Fruit fly (Drosophila melanogaster) whole organism, embryonic: ENCODE data around the gene CG11263.

Experiments used
- Atf6 ChIP-seq: fragments of 200-800 bp; sonication (Bioruptor generic); IDR thresholded peaks from 2 replicates; pipeline ENCODE4 v1.3.6; 2022; ENCODE audit warnings: missing biosample characterization, missing genetic modification characterization
- CG11085 ChIP-seq: fragments of 200-800 bp; sonication (Bioruptor generic); IDR thresholded peaks from 2 replicates; pipeline ENCODE4 v1.3.6; 2022; ENCODE audit warnings: missing biosample characterization, missing genetic modification characterization
- CG11723 ChIP-seq: fragments of 200-800 bp; sonication (Bioruptor generic); optimal IDR thresholded peaks from 2 replicates; lab custom pipeline; 2017; ENCODE audit warnings: missing biosample characterization, mild to moderate bottlenecking, missing genetic modification characterization
- CG12155 ChIP-seq: fragments of 200-800 bp; sonication (Bioruptor generic); optimal IDR thresholded peaks from 3 replicates; lab custom pipeline; 2016; ENCODE audit warnings: missing biosample characterization, missing genetic modification characterization
- CG17385 ChIP-seq: fragments of 200-800 bp; sonication (Bioruptor generic); optimal IDR thresholded peaks from 3 replicates; lab custom pipeline; 2018; ENCODE audit warnings: missing biosample characterization, mild to moderate bottlenecking, missing genetic modification characterization
- CG18476 ChIP-seq: fragments of 200-800 bp; sonication (Bioruptor generic); optimal IDR thresholded peaks from 2 replicates; lab custom pipeline; 2016; ENCODE audit warnings: missing biosample characterization, mild to moderate bottlenecking, missing genetic modification characterization
- CG2202 ChIP-seq: fragments of 200-800 bp; sonication (Bioruptor generic); optimal IDR thresholded peaks from 2 replicates; lab custom pipeline; 2018; ENCODE audit warnings: missing biosample characterization, mild to moderate bottlenecking, missing genetic modification characterization
- CG34422 ChIP-seq: fragments of 200-800 bp; sonication (Bioruptor generic); IDR thresholded peaks from 3 replicates; pipeline ENCODE4 v1.3.6; 2022; ENCODE audit warnings: missing biosample characterization, missing genetic modification characterization
- CG3838 ChIP-seq: fragments of 200-800 bp; sonication (Bioruptor generic); optimal IDR thresholded peaks from 3 replicates; lab custom pipeline; 2016; ENCODE audit warnings: missing biosample characterization, missing genetic modification characterization
- CG4854 ChIP-seq: fragments of 200-800 bp; sonication (Bioruptor generic); optimal IDR thresholded peaks from 2 replicates; lab custom pipeline; 2016; ENCODE audit warnings: missing biosample characterization, missing genetic modification characterization, inconsistent platforms
- CG5953 ChIP-seq: fragments of 200-800 bp; sonication (Bioruptor generic); IDR thresholded peaks from 2 replicates; pipeline ENCODE4 v1.3.6; 2022; ENCODE audit warnings: missing biosample characterization, missing genetic modification characterization
- CG6683 ChIP-seq: fragments of 200-800 bp; sonication (Bioruptor generic); optimal IDR thresholded peaks from 2 replicates; lab custom pipeline; 2017; ENCODE audit warnings: missing biosample characterization, mild to moderate bottlenecking, missing genetic modification characterization, missing genetic modification reagents
- CG8478 ChIP-seq: fragments of >200 bp; optimal IDR thresholded peaks from 2 replicates; lab custom pipeline; 2018
- CG9727 ChIP-seq: fragments of 200-800 bp; sonication (Bioruptor generic); optimal IDR thresholded peaks from 3 replicates; lab custom pipeline; 2017; ENCODE audit warnings: missing biosample characterization, mild to moderate bottlenecking, missing genetic modification characterization
- Dbx ChIP-seq: fragments of 200-800 bp; sonication (Bioruptor generic); IDR thresholded peaks from 3 replicates; pipeline ENCODE4 v1.3.6; 2022; ENCODE audit warnings: missing biosample characterization, missing genetic modification characterization
- Dll ChIP-seq: fragments of 200-800 bp; sonication (Bioruptor generic); IDR thresholded peaks from 4 replicates; pipeline ENCODE4 v1.3.6; 2022; ENCODE audit warnings: missing biosample characterization, missing genetic modification characterization; ENCODE audit not compliant: partially characterized antibody
- Eip74EF ChIP-seq, 2 experiments: fragments of 200-800 bp in 1 of 2; fragments of >200 bp in 1 of 2; sonication (Bioruptor generic) in 1 of 2; optimal IDR thresholded peaks; 2 replicates each; lab custom pipeline; 2017 to 2019; ENCODE audit warnings: missing biosample characterization in 2 of 2, missing genetic modification characterization in 2 of 2, mild to moderate bottlenecking in 1 of 2, moderate library complexity in 1 of 2
- Gsc ChIP-seq: fragments of 200-800 bp; sonication (Bioruptor generic); IDR thresholded peaks from 2 replicates; pipeline ENCODE4 v1.3.6; 2022; ENCODE audit warnings: missing biosample characterization, missing genetic modification characterization
- MBD-R2 ChIP-seq: fragments of 200-800 bp; sonication (Bioruptor generic); IDR thresholded peaks from 2 replicates; pipeline ENCODE4 v1.3.6; 2022; ENCODE audit warnings: missing biosample characterization, missing genetic modification characterization
- Mes4 ChIP-seq: fragments of 200-800 bp; sonication (Bioruptor generic); optimal IDR thresholded peaks from 2 replicates; lab custom pipeline; 2016; ENCODE audit warnings: missing biosample characterization, missing genetic modification characterization
- Oaz ChIP-seq: fragments of 200-800 bp; sonication (Bioruptor generic); IDR thresholded peaks from 2 replicates; pipeline ENCODE4 v1.3.6; 2022; ENCODE audit warnings: missing biosample characterization, missing genetic modification characterization
- Oli ChIP-seq: fragments of 200-800 bp; sonication (Bioruptor generic); optimal IDR thresholded peaks from 2 replicates; lab custom pipeline; 2018; ENCODE audit warnings: missing biosample characterization, mild to moderate bottlenecking, missing genetic modification characterization, moderate library complexity
- Xbp1 ChIP-seq: fragments of 200-800 bp; sonication (Bioruptor generic); optimal IDR thresholded peaks from 3 replicates; lab custom pipeline; 2016; ENCODE audit warnings: missing biosample characterization, mild to moderate bottlenecking, missing genetic modification characterization
- abd-A ChIP-seq: fragments of 200-800 bp; sonication (Bioruptor generic); optimal IDR thresholded peaks from 3 replicates; lab custom pipeline; 2019; ENCODE audit warnings: missing biosample characterization, mild to moderate bottlenecking, missing genetic modification characterization, moderate library complexity
- ac ChIP-seq: fragments of 200-800 bp; sonication (Bioruptor generic); optimal IDR thresholded peaks from 3 replicates; lab custom pipeline; 2017; ENCODE audit warnings: missing biosample characterization, mild to moderate bottlenecking, missing genetic modification characterization
- br ChIP-seq: fragments of >200 bp; optimal IDR thresholded peaks from 2 replicates; lab custom pipeline; 2017
- chinmo ChIP-seq: fragments of 200-800 bp; sonication (Bioruptor generic); IDR thresholded peaks from 4 replicates; pipeline ENCODE4 v1.3.6; 2022; ENCODE audit warnings: missing biosample characterization, missing genetic modification characterization; ENCODE audit not compliant: partially characterized antibody
- chm ChIP-seq: fragments of 200-800 bp; sonication (Bioruptor generic); IDR thresholded peaks from 2 replicates; pipeline ENCODE4 v1.3.6; 2022; ENCODE audit warnings: missing biosample characterization, missing genetic modification characterization
- disco-r ChIP-seq: fragments of 200-800 bp; sonication (Bioruptor generic); optimal IDR thresholded peaks from 2 replicates; lab custom pipeline; 2016; ENCODE audit warnings: missing biosample characterization, missing genetic modification characterization
- dpn ChIP-seq, 2 experiments: fragments of 200-800 bp; sonication (Bioruptor generic); optimal IDR thresholded peaks; 3 replicates each; lab custom pipeline; 2016; ENCODE audit warnings: missing biosample characterization in 2 of 2, missing genetic modification characterization in 2 of 2
- eve ChIP-seq, 2 experiments: fragments of >200 bp; optimal IDR thresholded peaks; 2 replicates each; lab custom pipeline; 2017; ENCODE audit warnings: missing biosample characterization in 2 of 2, missing genetic modification characterization in 2 of 2
- gem ChIP-seq: fragments of 200-800 bp; sonication (Bioruptor generic); optimal IDR thresholded peaks from 2 replicates; lab custom pipeline; 2019; ENCODE audit warnings: missing biosample characterization, mild to moderate bottlenecking, missing genetic modification characterization, moderate library complexity
- hkb ChIP-seq, 2 experiments: fragments of 200-800 bp in 1 of 2; fragments of >200 bp in 1 of 2; sonication (Bioruptor generic) in 1 of 2; IDR thresholded peaks in 1 of 2; optimal IDR thresholded peaks in 1 of 2; 2 replicates each; pipeline versions ENCODE4 v1.3.6 to Lab custom; 2017 to 2022; ENCODE audit warnings: missing biosample characterization in 1 of 2, missing genetic modification characterization in 1 of 2
- knrl ChIP-seq: fragments of 200-800 bp; sonication (Bioruptor generic); IDR thresholded peaks from 3 replicates; pipeline ENCODE4 v1.3.6; 2022; ENCODE audit warnings: missing biosample characterization, missing genetic modification characterization; ENCODE audit not compliant: partially characterized antibody
- nerfin-2 ChIP-seq: fragments of 200-800 bp; sonication (Bioruptor generic); IDR thresholded peaks from 2 replicates; pipeline ENCODE4 v1.3.6; 2022; ENCODE audit warnings: missing biosample characterization, missing genetic modification characterization; ENCODE audit not compliant: partially characterized antibody
- p53 ChIP-seq: fragments of 200-800 bp; sonication (Bioruptor generic); optimal IDR thresholded peaks from 2 replicates; lab custom pipeline; 2016; ENCODE audit warnings: missing biosample characterization, missing genetic modification characterization
- pan ChIP-seq, 4 experiments: fragments of >200 bp in 3 of 4; fragments of 200-800 bp in 1 of 4; sonication (Bioruptor generic) in 1 of 4; optimal IDR thresholded peaks in 3 of 4; IDR thresholded peaks in 1 of 4; 2 replicates each; pipeline versions ENCODE4 v1.3.6 to Lab custom; 2017 to 2022; ENCODE audit warnings: missing biosample characterization in 2 of 4, missing genetic modification characterization in 2 of 4, mixed read lengths in 1 of 4
- tap ChIP-seq: fragments of 200-800 bp; optimal IDR thresholded peaks from 3 replicates; lab custom pipeline; 2019; ENCODE audit warnings: missing biosample characterization, mild to moderate bottlenecking, missing genetic modification characterization, moderate library complexity
- tll ChIP-seq, 2 experiments: fragments of 200-800 bp in 1 of 2; fragments of >200 bp in 1 of 2; sonication (Bioruptor generic) in 1 of 2; optimal IDR thresholded peaks; 2 replicates each; lab custom pipeline; 2017 to 2019; ENCODE audit warnings: missing biosample characterization in 2 of 2, missing genetic modification characterization in 2 of 2, mild to moderate bottlenecking in 1 of 2, moderate library complexity in 1 of 2
- trem ChIP-seq: fragments of 200-800 bp; optimal IDR thresholded peaks from 3 replicates; lab custom pipeline; 2019; ENCODE audit warnings: missing biosample characterization, mild to moderate bottlenecking, missing genetic modification characterization, moderate library complexity
- zf30C ChIP-seq: fragments of 200-800 bp; sonication (Bioruptor generic); optimal IDR thresholded peaks from 3 replicates; lab custom pipeline; 2018; ENCODE audit warnings: missing biosample characterization, mild to moderate bottlenecking, missing genetic modification characterization

Gene CG11263

DNA sequence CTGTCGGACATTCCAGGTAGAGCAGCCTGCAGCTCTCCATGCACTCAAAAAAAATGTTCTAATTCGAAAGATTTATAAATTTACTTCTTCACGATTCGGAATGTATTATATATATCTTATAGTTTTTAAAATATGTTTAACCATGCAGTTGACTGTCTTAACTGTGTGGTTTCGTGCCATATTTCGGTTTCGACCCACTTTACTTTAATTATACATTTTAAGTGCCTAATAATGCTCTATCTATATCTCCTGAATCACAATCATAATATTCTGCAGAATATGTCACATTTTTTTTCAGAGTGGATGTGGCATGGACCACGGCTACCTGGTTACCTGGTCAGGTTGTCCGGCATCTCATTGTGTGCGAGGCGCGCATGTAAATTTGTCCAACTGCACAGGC, 43.1 kb downstream of the CG11263 start (continued):
- no peak for TF ChIP-seq Xbp1 (GFP tag; lab: Kevin White, UChicago)
- no peak for TF ChIP-seq CG5953 (GFP tag; lab: Robert Waterston, UW)
- no peak for TF ChIP-seq Oaz (GFP tag; lab: Robert Waterston, UW)
- TF ChIP-seq ac, result peak; percentile 11
- TF ChIP-seq Gsc (GFP tag; lab: Robert Waterston, UW), result no peak
- TF ChIP-seq chm, result peak; percentile 14; the same call in 1 of the 2 replicates
- TF ChIP-seq CG11723 (GFP tag; lab: Kevin White, UChicago), result no peak
- TF ChIP-seq Dll (GFP tag; lab: Robert Waterston, UW), result no peak
- 0 out of 3 replicates have a peak, but pooled peaks have one; percentile 13 for TF ChIP-seq CG34422 (GFP tag; lab: Robert Waterston, UW)
- no peak for TF ChIP-seq Dbx (GFP tag; lab: Robert Waterston, UW)
- peak; percentile 70 for TF ChIP-seq CG9727
- TF ChIP-seq tll (GFP tag; optimal IDR thresholded peaks at IDR 0.05; lab: Kevin White, UChicago), result peak in 1 of 2 experiments; percentile 65
- TF ChIP-seq Mes4 (GFP tag; lab: Kevin White, UChicago), result no peak
- no peak for TF ChIP-seq dpn (GFP tag; optimal IDR thresholded peaks at IDR 0.05; lab: Kevin White, UChicago)
- no peak for TF ChIP-seq MBD-R2
- no peak for TF ChIP-seq chinmo
- no peak for TF ChIP-seq CG17385 (GFP tag; lab: Kevin White, UChicago)
- TF ChIP-seq CG11085, result no peak
- no peak for TF ChIP-seq pan (optimal IDR thresholded peaks at IDR 0.05; lab: Kevin White, UChicago)
- TF ChIP-seq pan (GFP tag; optimal IDR thresholded peaks at IDR 0.05 in 1 of 2, IDR thresholded peaks at IDR 0.05 in 1 of 2), result no peak
- TF ChIP-seq CG18476 (GFP tag; lab: Kevin White, UChicago), result no peak
- no peak for TF ChIP-seq eve (GFP tag; optimal IDR thresholded peaks at IDR 0.05; lab: Kevin White, UChicago)
- TF ChIP-seq CG12155, result no peak
- no peak for TF ChIP-seq hkb (optimal IDR thresholded peaks at IDR 0.05; lab: Kevin White, UChicago)
- TF ChIP-seq hkb (GFP tag; IDR thresholded peaks at IDR 0.05; lab: Robert Waterston, UW), result no peak
- TF ChIP-seq knrl, result no peak
- TF ChIP-seq CG6683 (GFP tag; lab: Kevin White, UChicago), result no peak
- no peak for TF ChIP-seq Eip74EF (GFP tag; optimal IDR thresholded peaks at IDR 0.05; lab: Kevin White, UChicago)
- TF ChIP-seq CG4854 (GFP tag; lab: Kevin White, UChicago), result no peak
- peak; percentile 3 for TF ChIP-seq trem (tag; lab: Kevin White, UChicago)
- no peak for TF ChIP-seq Oli (tag; lab: Kevin White, UChicago)
- peak; percentile 84 for TF ChIP-seq zf30C (GFP tag; lab: Kevin White, UChicago)
- no peak for TF ChIP-seq disco-r (GFP tag; lab: Kevin White, UChicago)
- no peak for TF ChIP-seq nerfin-2 (GFP tag; lab: Robert Waterston, UW)
- TF ChIP-seq CG3838 (GFP tag; lab: Kevin White, UChicago), result no peak
- no peak for TF ChIP-seq p53 (GFP tag; lab: Kevin White, UChicago)
- no peak for TF ChIP-seq Atf6 (GFP tag; lab: Robert Waterston, UW)
- no peak for TF ChIP-seq tap
- no peak for TF ChIP-seq CG8478 (lab: Kevin White, UChicago)
- no peak for TF ChIP-seq abd-A (tag; lab: Kevin White, UChicago)
- peak; percentile 36 for TF ChIP-seq gem (tag; lab: Kevin White, UChicago)
- TF ChIP-seq br, result no peak
- TF ChIP-seq CG2202 (tag; lab: Kevin White, UChicago), result no peak
